Fruit fly (Drosophila melanogaster) whole organism, embryonic: ENCODE data around the gene OtopLc.

Experiments used
- Abd-B ChIP-seq: fragments of 200-800 bp; sonication (Bioruptor generic); optimal IDR thresholded peaks from 2 replicates; lab custom pipeline; 2018; ENCODE audit warnings: missing biosample characterization, mild to moderate bottlenecking, missing genetic modification characterization, moderate library complexity
- Ada2b ChIP-seq: fragments of 200-800 bp; sonication (Bioruptor generic); IDR thresholded peaks from 2 replicates; pipeline ENCODE4 v1.3.6; 2022; ENCODE audit warnings: missing biosample characterization, missing genetic modification characterization
- CG10543 ChIP-seq: fragments of 200-800 bp; sonication (Bioruptor generic); optimal IDR thresholded peaks from 3 replicates; lab custom pipeline; 2017; ENCODE audit warnings: missing biosample characterization, mild to moderate bottlenecking, missing genetic modification characterization, moderate library complexity
- CG10654 ChIP-seq: fragments of 200-800 bp; sonication (Bioruptor generic); optimal IDR thresholded peaks from 2 replicates; lab custom pipeline; 2016; ENCODE audit warnings: missing biosample characterization, missing genetic modification characterization
- CG11695 ChIP-seq: fragments of 200-800 bp; sonication (Bioruptor generic); IDR thresholded peaks from 3 replicates; pipeline ENCODE4 v1.3.6; 2022; ENCODE audit warnings: missing biosample characterization, missing genetic modification characterization
- CG14050 ChIP-seq: fragments of 200-800 bp; sonication (Bioruptor generic); IDR thresholded peaks from 3 replicates; pipeline ENCODE4 v1.3.6; 2022; ENCODE audit warnings: missing biosample characterization, missing genetic modification characterization
- CG17568 ChIP-seq: fragments of 200-800 bp; sonication (Bioruptor generic); optimal IDR thresholded peaks from 2 replicates; lab custom pipeline; 2018; ENCODE audit warnings: missing biosample characterization, mild to moderate bottlenecking, missing genetic modification characterization, moderate library complexity
- CG2199 ChIP-seq: fragments of 200-800 bp; sonication (Bioruptor generic); IDR thresholded peaks from 3 replicates; pipeline ENCODE4 v1.3.6; 2022; ENCODE audit warnings: missing biosample characterization, missing genetic modification characterization
- CG2678 ChIP-seq: fragments of 200-800 bp; sonication (Bioruptor generic); optimal IDR thresholded peaks from 3 replicates; lab custom pipeline; 2019; ENCODE audit warnings: missing biosample characterization, mild to moderate bottlenecking, missing genetic modification characterization, moderate library complexity
- CG30020 ChIP-seq: fragments of 200-800 bp; optimal IDR thresholded peaks from 2 replicates; lab custom pipeline; 2019; ENCODE audit warnings: missing biosample characterization, mild to moderate bottlenecking, missing genetic modification characterization, moderate library complexity
- CG3847 ChIP-seq: fragments of 200-800 bp; sonication (Bioruptor generic); IDR thresholded peaks from 2 replicates; pipeline ENCODE4 v1.3.6; 2022; ENCODE audit warnings: missing biosample characterization, missing genetic modification characterization
- CG5245 ChIP-seq: fragments of 200-800 bp; sonication (Bioruptor generic); optimal IDR thresholded peaks from 3 replicates; lab custom pipeline; 2016; ENCODE audit warnings: missing biosample characterization, missing genetic modification characterization
- CG6272 ChIP-seq: fragments of 200-800 bp; sonication (Bioruptor generic); IDR thresholded peaks from 2 replicates; pipeline ENCODE4 v1.3.6; 2022; ENCODE audit warnings: missing biosample characterization, missing genetic modification characterization
- CG6791 ChIP-seq: fragments of 200-800 bp; sonication (Bioruptor generic); IDR thresholded peaks from 3 replicates; pipeline ENCODE4 v1.3.6; 2022; ENCODE audit warnings: missing biosample characterization, missing genetic modification characterization; ENCODE audit not compliant: partially characterized antibody
- CG7556 ChIP-seq: fragments of 200-800 bp; sonication (Bioruptor generic); optimal IDR thresholded peaks from 2 replicates; lab custom pipeline; 2017; ENCODE audit warnings: missing biosample characterization, mild to moderate bottlenecking, missing genetic modification characterization
- CG7745 ChIP-seq: fragments of 200-800 bp; sonication (Bioruptor generic); optimal IDR thresholded peaks from 2 replicates; lab custom pipeline; 2018; ENCODE audit warnings: missing biosample characterization, mild to moderate bottlenecking, missing genetic modification characterization, moderate library complexity
- CG7987 ChIP-seq: fragments of 200-800 bp; sonication (Bioruptor generic); optimal IDR thresholded peaks from 2 replicates; lab custom pipeline; 2018; ENCODE audit warnings: missing biosample characterization, mild to moderate bottlenecking, missing genetic modification characterization, moderate library complexity
- CG8924 ChIP-seq: fragments of 200-800 bp; optimal IDR thresholded peaks from 3 replicates; lab custom pipeline; 2019; ENCODE audit warnings: missing biosample characterization, mild to moderate bottlenecking, missing genetic modification characterization, moderate library complexity
- Eip74EF ChIP-seq, 2 experiments: fragments of 200-800 bp in 1 of 2; fragments of >200 bp in 1 of 2; sonication (Bioruptor generic) in 1 of 2; optimal IDR thresholded peaks; 2 replicates each; lab custom pipeline; 2017 to 2019; ENCODE audit warnings: missing biosample characterization in 2 of 2, missing genetic modification characterization in 2 of 2, mild to moderate bottlenecking in 1 of 2, moderate library complexity in 1 of 2
- Ets65A ChIP-seq: fragments of 200-800 bp; sonication (Bioruptor generic); peaks from one replicate; lab custom pipeline; 2016; ENCODE audit warnings: missing biosample characterization, missing genetic modification characterization
- Hsf ChIP-seq: fragments of 200-800 bp; sonication (Bioruptor generic); optimal IDR thresholded peaks from 3 replicates; lab custom pipeline; 2016; ENCODE audit warnings: missing biosample characterization, missing genetic modification characterization
- MESR4 ChIP-seq: fragments of 200-800 bp; sonication (Bioruptor generic); optimal IDR thresholded peaks from 2 replicates; lab custom pipeline; 2018; ENCODE audit warnings: missing biosample characterization, mild to moderate bottlenecking, missing genetic modification characterization, moderate library complexity
- Med ChIP-seq: fragments of 200-800 bp; sonication (Bioruptor generic); peaks from one replicate; lab custom pipeline; 2016; ENCODE audit warnings: missing biosample characterization, missing genetic modification characterization, mild to moderate bottlenecking, inconsistent platforms, moderate library complexity
- Pdp1 ChIP-seq, 2 experiments: fragments of 200-800 bp; sonication (Bioruptor generic); optimal IDR thresholded peaks; 3 replicates each; lab custom pipeline; 2016; ENCODE audit warnings: missing biosample characterization in 2 of 2, missing genetic modification characterization in 2 of 2, mild to moderate bottlenecking in 1 of 2, moderate library complexity in 1 of 2
- Six4 ChIP-seq: fragments of 200-800 bp; sonication (Bioruptor generic); optimal IDR thresholded peaks from 2 replicates; lab custom pipeline; 2016; ENCODE audit warnings: missing biosample characterization, missing genetic modification characterization
- Spps ChIP-seq: fragments of 200-800 bp; sonication (Bioruptor generic); optimal IDR thresholded peaks from 2 replicates; lab custom pipeline; 2018; ENCODE audit warnings: missing biosample characterization, mild to moderate bottlenecking, missing genetic modification characterization
- TFAM ChIP-seq: fragments of 200-800 bp; sonication (Bioruptor generic); optimal IDR thresholded peaks from 2 replicates; lab custom pipeline; 2017; ENCODE audit warnings: missing biosample characterization, missing genetic modification characterization, inconsistent platforms
- Tbp ChIP-seq: fragments of >200 bp; optimal IDR thresholded peaks from 2 replicates; lab custom pipeline; 2018; ENCODE audit warnings: missing biosample characterization, missing genetic modification characterization
- bcd ChIP-seq: fragments of 200-800 bp; sonication (Bioruptor generic); optimal IDR thresholded peaks from 2 replicates; lab custom pipeline; 2017; ENCODE audit warnings: missing biosample characterization, mild to moderate bottlenecking, missing genetic modification characterization
- chif ChIP-seq, 2 experiments: fragments of 200-800 bp; sonication (Bioruptor generic); optimal IDR thresholded peaks; 3 replicates each; lab custom pipeline; 2016; ENCODE audit warnings: missing biosample characterization in 2 of 2, missing genetic modification characterization in 2 of 2
- da ChIP-seq: fragments of 200-800 bp; sonication (Bioruptor generic); optimal IDR thresholded peaks from 2 replicates; lab custom pipeline; 2016; ENCODE audit warnings: missing biosample characterization, missing genetic modification characterization
- gt ChIP-seq: fragments of 200-800 bp; sonication (Bioruptor generic); IDR thresholded peaks from 2 replicates; pipeline ENCODE4 v1.3.6; 2022; ENCODE audit warnings: missing biosample characterization, missing genetic modification characterization
- hb ChIP-seq: fragments of 200-800 bp; sonication (Bioruptor generic); IDR thresholded peaks from 3 replicates; pipeline ENCODE4 v1.3.6; 2022; ENCODE audit warnings: missing biosample characterization, missing genetic modification characterization; ENCODE audit not compliant: partially characterized antibody
- knrl ChIP-seq: fragments of 200-800 bp; sonication (Bioruptor generic); IDR thresholded peaks from 3 replicates; pipeline ENCODE4 v1.3.6; 2022; ENCODE audit warnings: missing biosample characterization, missing genetic modification characterization; ENCODE audit not compliant: partially characterized antibody
- lola ChIP-seq, 3 experiments: fragments of >200 bp in 2 of 3; fragments of 200-800 bp in 1 of 3; sonication (Bioruptor generic) in 1 of 3; optimal IDR thresholded peaks; 2 replicates each; lab custom pipeline; 2017 to 2019; ENCODE audit warnings: missing biosample characterization in 3 of 3, missing genetic modification characterization in 3 of 3, mild to moderate bottlenecking in 1 of 3, moderate library complexity in 1 of 3
- maf-S ChIP-seq: fragments of 200-800 bp; sonication (Bioruptor generic); optimal IDR thresholded peaks from 2 replicates; lab custom pipeline; 2016; ENCODE audit warnings: missing biosample characterization, missing genetic modification characterization
- nerfin-2 ChIP-seq: fragments of 200-800 bp; sonication (Bioruptor generic); IDR thresholded peaks from 2 replicates; pipeline ENCODE4 v1.3.6; 2022; ENCODE audit warnings: missing biosample characterization, missing genetic modification characterization; ENCODE audit not compliant: partially characterized antibody
- pan ChIP-seq, 4 experiments: fragments of >200 bp in 3 of 4; fragments of 200-800 bp in 1 of 4; sonication (Bioruptor generic) in 1 of 4; optimal IDR thresholded peaks in 3 of 4; IDR thresholded peaks in 1 of 4; 2 replicates each; pipeline versions ENCODE4 v1.3.6 to Lab custom; 2017 to 2022; ENCODE audit warnings: missing biosample characterization in 2 of 4, missing genetic modification characterization in 2 of 4, mixed read lengths in 1 of 4
- pum ChIP-seq: fragments of 200-800 bp; sonication (Bioruptor generic); optimal IDR thresholded peaks from 2 replicates; lab custom pipeline; 2016; ENCODE audit warnings: missing biosample characterization, missing genetic modification characterization
- pzg ChIP-seq: fragments of 200-800 bp; sonication (Bioruptor generic); optimal IDR thresholded peaks from 3 replicates; lab custom pipeline; 2018; ENCODE audit warnings: missing biosample characterization, mild to moderate bottlenecking, missing genetic modification characterization, moderate library complexity
- slp2 ChIP-seq: fragments of 200-800 bp; sonication (Bioruptor generic); optimal IDR thresholded peaks from 2 replicates; lab custom pipeline; 2016; ENCODE audit warnings: missing biosample characterization, missing genetic modification characterization
- sna ChIP-seq: fragments of 200-800 bp; sonication (Bioruptor generic); IDR thresholded peaks from 2 replicates; pipeline ENCODE4 v1.3.6; 2022; ENCODE audit warnings: missing biosample characterization, missing genetic modification characterization; ENCODE audit not compliant: partially characterized antibody
- sob ChIP-seq: fragments of 200-800 bp; sonication (Bioruptor generic); IDR thresholded peaks from 2 replicates; pipeline ENCODE4 v1.3.6; 2022; ENCODE audit warnings: missing biosample characterization, missing genetic modification characterization
- trem ChIP-seq: fragments of 200-800 bp; optimal IDR thresholded peaks from 3 replicates; lab custom pipeline; 2019; ENCODE audit warnings: missing biosample characterization, mild to moderate bottlenecking, missing genetic modification characterization, moderate library complexity
- wor ChIP-seq: fragments of 200-800 bp; sonication (Bioruptor generic); IDR thresholded peaks from 2 replicates; pipeline ENCODE4 v1.3.6; 2022; ENCODE audit warnings: missing biosample characterization, missing genetic modification characterization
- zf30C ChIP-seq: fragments of 200-800 bp; sonication (Bioruptor generic); optimal IDR thresholded peaks from 3 replicates; lab custom pipeline; 2018; ENCODE audit warnings: missing biosample characterization, mild to moderate bottlenecking, missing genetic modification characterization

The OtopLc gene

DNA sequence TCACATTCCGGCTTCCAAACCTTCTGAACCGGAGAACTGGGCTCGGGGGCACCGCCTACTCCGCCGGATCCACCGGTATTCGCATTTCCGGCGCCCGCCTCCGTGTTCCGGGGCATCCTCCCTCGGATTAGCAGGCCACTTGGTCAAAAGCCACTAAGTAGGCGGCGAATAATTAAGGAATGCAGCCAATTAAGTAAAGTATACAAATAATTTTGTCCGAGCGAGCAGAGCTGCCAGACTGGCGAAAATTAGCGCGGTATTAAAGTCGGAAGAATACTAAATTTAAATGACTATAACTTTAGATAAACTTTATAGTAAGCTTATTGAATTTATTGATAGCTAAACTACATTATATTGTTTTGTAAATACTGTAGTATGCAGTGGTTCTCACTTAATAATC is 44.1 kb downstream of the OtopLc start, which contains the start of gene RhoGAP5A (continued):
- TF ChIP-seq pzg (GFP tag; lab: Kevin White, UChicago), result peak; percentile 10
- TF ChIP-seq CG7745 (tag; lab: Kevin White, UChicago), result peak; percentile 57
- no peak for TF ChIP-seq TFAM
- no peak for TF ChIP-seq CG2678
- no peak for TF ChIP-seq maf-S (GFP tag; lab: Kevin White, UChicago)
- TF ChIP-seq CG14050 (GFP tag; lab: Robert Waterston, UW), result no peak
- TF ChIP-seq CG5245 (GFP tag; lab: Kevin White, UChicago), result no peak
- TF ChIP-seq wor (GFP tag; lab: Robert Waterston, UW), result no peak
- TF ChIP-seq Ets65A (GFP tag; lab: Kevin White, UChicago), result peak; percentile 61
- peak; percentile 36 for TF ChIP-seq Med (GFP tag; lab: Kevin White, UChicago)
- no peak for TF ChIP-seq Tbp (GFP tag; lab: Kevin White, UChicago)
- TF ChIP-seq MESR4 (GFP tag; lab: Kevin White, UChicago), result peak; percentile 50
- no peak for TF ChIP-seq lola (GFP tag; optimal IDR thresholded peaks at IDR 0.05; lab: Kevin White, UChicago)
- no peak for TF ChIP-seq slp2
- no peak for TF ChIP-seq pan (optimal IDR thresholded peaks at IDR 0.05; lab: Kevin White, UChicago)
- TF ChIP-seq pan (GFP tag; optimal IDR thresholded peaks at IDR 0.05 in 1 of 2, IDR thresholded peaks at IDR 0.05 in 1 of 2), result no peak
- TF ChIP-seq zf30C (GFP tag; lab: Kevin White, UChicago), result no peak
- TF ChIP-seq CG30020 (tag; lab: Kevin White, UChicago), result no peak
- TF ChIP-seq da, result no peak
- no peak for TF ChIP-seq knrl (GFP tag; lab: Robert Waterston, UW)
- TF ChIP-seq CG7556 (GFP tag; lab: Kevin White, UChicago), result no peak

DNA sequence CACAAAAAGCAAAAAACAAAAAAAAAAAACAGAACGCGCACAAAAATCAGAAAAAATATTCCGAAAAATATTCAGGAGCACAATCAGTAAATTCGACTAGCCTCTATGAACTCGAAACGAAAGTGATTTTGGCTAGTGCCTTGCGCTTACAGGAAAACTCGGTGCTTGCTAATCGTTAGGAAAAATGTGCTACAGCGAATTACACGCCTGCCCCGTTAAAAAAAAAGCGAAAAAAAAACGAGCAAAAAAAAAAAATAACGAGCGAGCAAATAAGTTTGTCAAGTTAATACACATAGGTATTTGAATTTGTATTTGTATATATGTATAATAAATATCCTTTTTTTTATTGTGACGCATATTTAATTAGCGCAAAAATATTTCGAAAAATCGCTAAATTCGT is 46.4 kb downstream of the OtopLc start, which contains the start of gene CG34434:
CG34434 (minus strand) TSS at position 101 of the 400 bp plus-strand sequence.
- TF ChIP-seq pum (GFP tag; lab: Kevin White, UChicago) (no peak), CG2199 (GFP tag; lab: Robert Waterston, UW) (no peak), CG7987 (no peak), sna (no peak)

DNA sequence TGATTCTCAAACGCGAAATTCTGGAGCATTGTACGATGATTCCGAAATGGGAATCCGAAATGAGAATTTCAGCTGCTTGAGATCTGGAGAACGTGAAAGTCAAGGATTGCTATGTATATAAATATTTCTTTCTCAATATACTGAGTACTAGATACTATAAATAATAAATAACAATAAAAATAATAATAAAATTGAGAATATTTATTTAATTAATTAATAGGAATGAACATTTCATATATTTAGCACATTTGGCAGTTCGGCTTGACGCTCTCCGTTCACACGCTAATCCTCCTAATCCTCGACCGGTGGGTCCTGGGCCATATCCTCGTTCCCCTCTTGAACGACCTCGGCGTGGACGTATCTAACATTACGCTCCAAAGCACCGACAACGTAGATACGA is 48.3 kb downstream of the OtopLc start, which contains the start of gene CG34435:
CG34435 (minus strand) TSS at position 101 of the 400 bp plus-strand sequence.
- TF ChIP-seq Eip74EF (GFP tag; optimal IDR thresholded peaks at IDR 0.05; lab: Kevin White, UChicago), result no peak
- no peak for TF ChIP-seq Spps (tag; lab: Kevin White, UChicago)
- no peak for TF ChIP-seq nerfin-2 (GFP tag; lab: Robert Waterston, UW)
- TF ChIP-seq CG6791 (GFP tag; lab: Robert Waterston, UW), result no peak
- no peak for TF ChIP-seq Six4
- TF ChIP-seq chif (GFP tag; optimal IDR thresholded peaks at IDR 0.05; lab: Kevin White, UChicago), result no peak
- TF ChIP-seq CG10654, result no peak
- TF ChIP-seq trem, result no peak

DNA sequence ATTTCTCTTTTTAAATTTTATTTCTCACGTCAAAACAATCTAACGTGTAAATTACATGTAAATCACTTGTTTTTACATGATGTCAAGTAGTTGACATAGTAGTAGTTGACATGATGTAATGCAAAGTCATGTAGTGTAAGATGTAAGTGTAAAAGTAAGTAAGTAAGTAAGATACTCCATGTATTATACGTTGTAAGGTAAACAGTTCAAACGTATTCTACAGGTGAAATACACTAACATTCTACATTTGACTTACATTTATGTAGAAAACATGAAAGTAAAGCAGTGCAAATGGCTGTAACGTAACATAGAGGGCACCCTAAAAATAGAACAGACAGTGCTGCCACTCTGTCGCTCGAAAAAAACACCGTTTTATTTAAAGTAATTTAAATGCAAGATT is 49.7 kb downstream of the OtopLc start:
- no peak for TF ChIP-seq CG10543 (GFP tag; lab: Kevin White, UChicago)
- no peak for TF ChIP-seq CG17568 (GFP tag; lab: Kevin White, UChicago)
- no peak for TF ChIP-seq Hsf (GFP tag; lab: Kevin White, UChicago)
- TF ChIP-seq gt, result no peak
- TF ChIP-seq CG3847, result peak; percentile 54; the same call in 1 of the 2 replicates
- TF ChIP-seq Pdp1 (GFP tag; optimal IDR thresholded peaks at IDR 0.05; lab: Kevin White, UChicago), result peak in 1 of 2 experiments; percentile 11
- TF ChIP-seq sob (GFP tag; lab: Robert Waterston, UW), result peak; percentile 18; the same call in 1 of the 2 replicates
- TF ChIP-seq CG6791 (GFP tag; lab: Robert Waterston, UW), result peak; percentile 64; the same call in 2 of the 3 replicates
- no peak for TF ChIP-seq CG8924 (tag; lab: Kevin White, UChicago)
- TF ChIP-seq CG6272, result peak; percentile 44; the same call in 1 of the 2 replicates
- no peak for TF ChIP-seq Ada2b (GFP tag; lab: Robert Waterston, UW)
- TF ChIP-seq CG11695 (GFP tag; lab: Robert Waterston, UW), result no peak
- TF ChIP-seq bcd (GFP tag; lab: Kevin White, UChicago), result peak; percentile 1
- TF ChIP-seq Abd-B (GFP tag; lab: Kevin White, UChicago), result peak; percentile 10
- TF ChIP-seq hb, result no peak; the same call in 2 of the 3 replicates
